Worm (Caenorhabditis elegans) whole organism, mixed stage, embryonic: ENCODE measurements around the gene nep-16.

Experiments used
- M03D4.4 ChIP-seq: sonication (generic microtip); optimal IDR thresholded peaks from 2 replicates; lab custom pipeline; 2017; ENCODE audit warnings: mild to moderate bottlenecking, missing genetic modification characterization, missing compliant biosample characterization
- bed-3 ChIP-seq: fragments of 200-800 bp; sonication (Bioruptor generic); optimal IDR thresholded peaks from 3 replicates; lab custom pipeline; 2018; ENCODE audit warnings: mild to moderate bottlenecking, missing genetic modification characterization, moderate library complexity, missing compliant biosample characterization
- blmp-1 ChIP-seq: fragments of 150-350 bp; optimal IDR thresholded peaks from 2 replicates; lab custom pipeline; 2014; ENCODE audit warnings: missing biosample characterization, missing genetic modification characterization
- ceh-39 ChIP-seq: fragments of 150-350 bp; optimal IDR thresholded peaks from 2 replicates; lab custom pipeline; 2014; ENCODE audit warnings: missing biosample characterization, missing genetic modification characterization
- ceh-43 ChIP-seq: fragments of 200-800 bp; sonication (Bioruptor generic); optimal IDR thresholded peaks from 2 replicates; lab custom pipeline; 2018; ENCODE audit warnings: mild to moderate bottlenecking, missing genetic modification characterization, moderate library complexity, missing compliant biosample characterization
- ceh-83 ChIP-seq: fragments of 200-800 bp; sonication (Bioruptor generic); optimal IDR thresholded peaks from 2 replicates; lab custom pipeline; 2018; ENCODE audit warnings: mild to moderate bottlenecking, missing genetic modification characterization, missing compliant biosample characterization
- ces-1 ChIP-seq: fragments of 150-350 bp; optimal IDR thresholded peaks from 2 replicates; lab custom pipeline; 2014; ENCODE audit warnings: missing biosample characterization, missing genetic modification reagents, missing genetic modification characterization
- cnd-1 ChIP-seq: fragments of 200-800 bp; sonication (Bioruptor generic); optimal IDR thresholded peaks from 2 replicates; lab custom pipeline; 2018; ENCODE audit warnings: mild to moderate bottlenecking, missing genetic modification characterization, missing compliant biosample characterization
- drap-1 ChIP-seq: fragments of 200-800 bp; sonication (Bioruptor generic); optimal IDR thresholded peaks from 3 replicates; lab custom pipeline; 2018; ENCODE audit warnings: mild to moderate bottlenecking, missing genetic modification characterization, missing compliant biosample characterization
- elt-1 ChIP-seq: sonication (generic microtip); optimal IDR thresholded peaks from 2 replicates; lab custom pipeline; 2017; ENCODE audit warnings: missing genetic modification characterization, mild to moderate bottlenecking, missing compliant biosample characterization, antibody characterized with exemption, moderate library complexity, borderline replicate concordance; ENCODE audit not compliant: insufficient read depth
- elt-3 ChIP-seq: fragments of 150-350 bp; optimal IDR thresholded peaks from 2 replicates; lab custom pipeline; 2014; ENCODE audit warnings: missing biosample characterization, missing genetic modification characterization
- flh-1 ChIP-seq: fragments of 200-800 bp; sonication (Bioruptor generic); optimal IDR thresholded peaks from 2 replicates; lab custom pipeline; 2018; ENCODE audit warnings: mild to moderate bottlenecking, missing genetic modification characterization, moderate library complexity, missing compliant biosample characterization
- ham-2 ChIP-seq: fragments of 200-800 bp; sonication (Bioruptor generic); optimal IDR thresholded peaks from 2 replicates; lab custom pipeline; 2018; ENCODE audit warnings: mild to moderate bottlenecking, missing genetic modification characterization, missing compliant biosample characterization
- hlh-1 ChIP-seq: fragments of 150-350 bp; optimal IDR thresholded peaks from 2 replicates; lab custom pipeline; 2014; ENCODE audit warnings: missing biosample characterization, missing genetic modification reagents, missing genetic modification characterization
- lin-13 ChIP-seq: fragments of 150-350 bp; optimal IDR thresholded peaks from 2 replicates; lab custom pipeline; 2014; ENCODE audit warnings: missing biosample characterization, missing genetic modification characterization
- lin-32 ChIP-seq: fragments of 200-800 bp; sonication (Bioruptor generic); optimal IDR thresholded peaks from 2 replicates; lab custom pipeline; 2018; ENCODE audit warnings: mild to moderate bottlenecking, missing genetic modification characterization, missing compliant biosample characterization
- lsy-2 ChIP-seq: fragments of 150-350 bp; optimal IDR thresholded peaks from 2 replicates; lab custom pipeline; 2014; ENCODE audit warnings: missing biosample characterization, missing genetic modification characterization
- mab-5 ChIP-seq: fragments of 150-350 bp; optimal IDR thresholded peaks from 2 replicates; lab custom pipeline; 2014; ENCODE audit warnings: missing biosample characterization, missing genetic modification characterization
- mep-1 ChIP-seq: fragments of 150-350 bp; optimal IDR thresholded peaks from 2 replicates; lab custom pipeline; 2017; ENCODE audit warnings: missing biosample characterization, missing genetic modification reagents, missing genetic modification characterization, inconsistent platforms
- mls-2 ChIP-seq: sonication (generic microtip); optimal IDR thresholded peaks from 2 replicates; lab custom pipeline; 2016; ENCODE audit warnings: mild to moderate bottlenecking, missing genetic modification characterization, moderate library complexity, missing compliant biosample characterization
- nhr-12 ChIP-seq: fragments of 150-350 bp; optimal IDR thresholded peaks from 2 replicates; lab custom pipeline; 2014; ENCODE audit warnings: missing biosample characterization, missing genetic modification characterization
- nhr-2 ChIP-seq: fragments of 150-350 bp; optimal IDR thresholded peaks from 2 replicates; lab custom pipeline; 2014; ENCODE audit warnings: missing biosample characterization, missing genetic modification characterization
- nhr-237 ChIP-seq: fragments of 150-350 bp; optimal IDR thresholded peaks from 2 replicates; lab custom pipeline; 2014; ENCODE audit warnings: missing biosample characterization, missing genetic modification characterization
- nhr-28 ChIP-seq: fragments of 150-350 bp; optimal IDR thresholded peaks from 2 replicates; lab custom pipeline; 2014; ENCODE audit warnings: missing biosample characterization, missing genetic modification characterization
- pha-4 ChIP-seq: fragments of 150-350 bp; optimal IDR thresholded peaks from 2 replicates; lab custom pipeline; 2018; ENCODE audit warnings: missing biosample characterization, missing genetic modification reagents, missing genetic modification characterization
- sem-2 ChIP-seq: fragments of 200-800 bp; sonication (Bioruptor generic); optimal IDR thresholded peaks from 2 replicates; lab custom pipeline; 2018; ENCODE audit warnings: mild to moderate bottlenecking, missing genetic modification characterization, missing compliant biosample characterization
- snpc-4 ChIP-seq: fragments of 150-350 bp; optimal IDR thresholded peaks from 2 replicates; lab custom pipeline; 2014; ENCODE audit warnings: missing biosample characterization, missing genetic modification characterization
- sptf-1 ChIP-seq: sonication (generic microtip); optimal IDR thresholded peaks from 2 replicates; lab custom pipeline; 2017; ENCODE audit warnings: mild to moderate bottlenecking, missing genetic modification characterization, moderate library complexity, missing compliant biosample characterization
- tbx-8 ChIP-seq: fragments of 200-800 bp; sonication (Bioruptor generic); optimal IDR thresholded peaks from 2 replicates; lab custom pipeline; 2018; ENCODE audit warnings: mild to moderate bottlenecking, missing genetic modification characterization, moderate library complexity, missing compliant biosample characterization
- unc-120 ChIP-seq: sonication (generic microtip); optimal IDR thresholded peaks from 2 replicates; lab custom pipeline; 2017; ENCODE audit warnings: missing genetic modification characterization, missing compliant biosample characterization; ENCODE audit not compliant: poor library complexity, severe bottlenecking
- unc-39 ChIP-seq: fragments of 150-350 bp; optimal IDR thresholded peaks from 2 replicates; lab custom pipeline; 2014; ENCODE audit warnings: missing biosample characterization, missing genetic modification characterization
- unc-62 ChIP-seq: fragments of 150-350 bp; optimal IDR thresholded peaks from 2 replicates; lab custom pipeline; 2014; ENCODE audit warnings: missing biosample characterization, missing genetic modification reagents, missing genetic modification characterization
- zip-8 ChIP-seq: fragments of 150-350 bp; optimal IDR thresholded peaks from 2 replicates; lab custom pipeline; 2014; ENCODE audit warnings: missing biosample characterization, missing genetic modification characterization

Gene nep-16

ce11 chrIV:7641758-7642157, at the start of gene nep-16:
Gene nep-16 (minus strand): TSS chrIV:7641858.
- TF ChIP-seq ham-2: no peak
- no peak for TF ChIP-seq lin-13 (tag; lab: Kevin White, UChicago)
- no peak for TF ChIP-seq elt-1 (tag; lab: Kevin White, UChicago)
- TF ChIP-seq M03D4.4: no peak
- TF ChIP-seq ceh-43 (GFP tag; lab: Kevin White, UChicago): no peak
- TF ChIP-seq pha-4 (tag; lab: Kevin White, UChicago): no peak

- TF ChIP-seq elt-1 (tag; lab: Kevin White, UChicago): no peak
- TF ChIP-seq M03D4.4: no peak
- TF ChIP-seq flh-1 (GFP tag; lab: Kevin White, UChicago): no peak
- no peak for TF ChIP-seq hlh-1 (tag; lab: Kevin White, UChicago)
- no peak for TF ChIP-seq mls-2 (tag; lab: Kevin White, UChicago)
- no peak for TF ChIP-seq unc-62 (GFP tag; lab: Kevin White, UChicago)
- no peak for TF ChIP-seq pha-4 (tag; lab: Kevin White, UChicago)
- TF ChIP-seq ham-2: no peak
- TF ChIP-seq nhr-12 (tag; lab: Kevin White, UChicago): no peak
- no peak for TF ChIP-seq ceh-83
- no peak for TF ChIP-seq mab-5 (tag; lab: Kevin White, UChicago)
- no peak for TF ChIP-seq unc-120
- TF ChIP-seq nhr-28 (tag; lab: Kevin White, UChicago): no peak
- no peak for TF ChIP-seq elt-3 (tag; lab: Kevin White, UChicago)
- no peak for TF ChIP-seq lin-13 (tag; lab: Kevin White, UChicago)
- no peak for TF ChIP-seq nhr-2
- no peak for TF ChIP-seq bed-3 (GFP tag; lab: Kevin White, UChicago)
- no peak for TF ChIP-seq nhr-237 (tag; lab: Kevin White, UChicago)
- no peak for TF ChIP-seq lsy-2 (tag; lab: Kevin White, UChicago)
Observed at ce11 chrIV:7689326-7689725, 47.7 kb upstream of the nep-16 start.

ce11 chrIV:7679120-7679519, 37.5 kb upstream of the nep-16 start:
- TF ChIP-seq drap-1 (GFP tag; lab: Kevin White, UChicago) (no peak), ceh-83 (no peak), nhr-12 (tag; lab: Kevin White, UChicago) (no peak), lsy-2 (tag; lab: Kevin White, UChicago) (no peak), hlh-1 (tag; lab: Kevin White, UChicago) (no peak), mep-1 (tag; lab: Kevin White, UChicago) (no peak), elt-1 (tag; lab: Kevin White, UChicago) (no peak), nhr-28 (tag; lab: Kevin White, UChicago) (no peak), unc-39 (no peak), zip-8 (tag; lab: Kevin White, UChicago) (no peak), M03D4.4 (no peak), ceh-43 (GFP tag; lab: Kevin White, UChicago) (no peak), sem-2 (GFP tag; lab: Kevin White, UChicago) (no peak), flh-1 (GFP tag; lab: Kevin White, UChicago) (no peak)

- TF ChIP-seq mls-2 (tag; lab: Kevin White, UChicago) (no peak), hlh-1 (tag; lab: Kevin White, UChicago) (no peak), ceh-39 (tag; lab: Kevin White, UChicago) (no peak), lin-13 (tag; lab: Kevin White, UChicago) (no peak), flh-1 (GFP tag; lab: Kevin White, UChicago) (no peak), ham-2 (no peak), mep-1 (tag; lab: Kevin White, UChicago) (no peak), blmp-1 (tag; lab: Kevin White, UChicago) (no peak), drap-1 (GFP tag; lab: Kevin White, UChicago) (no peak), nhr-28 (tag; lab: Kevin White, UChicago) (no peak), snpc-4 (tag; lab: Kevin White, UChicago) (no peak), unc-39 (no peak), ces-1 (GFP tag; lab: Kevin White, UChicago) (no peak)
Observed at ce11 chrIV:7674874-7675273, 33.2 kb upstream of the nep-16 start, which contains the start of gene itr-1. Gene itr-1 (plus strand): TSS chrIV:7675174.

ce11 chrIV:7672872-7673271, 31.2 kb upstream of the nep-16 start, which contains the start of gene C08G9.2:
Gene C08G9.2 (minus strand): TSS chrIV:7672972.
- TF ChIP-seq ces-1 (GFP tag; lab: Kevin White, UChicago): no peak
- no peak for TF ChIP-seq snpc-4 (tag; lab: Kevin White, UChicago)
- TF ChIP-seq unc-62 (GFP tag; lab: Kevin White, UChicago): no peak
- TF ChIP-seq nhr-28 (tag; lab: Kevin White, UChicago): no peak
- no peak for TF ChIP-seq zip-8 (tag; lab: Kevin White, UChicago)
- TF ChIP-seq tbx-8 (GFP tag; lab: Kevin White, UChicago): no peak
- no peak for TF ChIP-seq lsy-2 (tag; lab: Kevin White, UChicago)
- TF ChIP-seq blmp-1 (tag; lab: Kevin White, UChicago): no peak
- TF ChIP-seq elt-1 (tag; lab: Kevin White, UChicago): no peak
- no peak for TF ChIP-seq nhr-2
- TF ChIP-seq drap-1 (GFP tag; lab: Kevin White, UChicago): no peak
- no peak for TF ChIP-seq unc-39
- TF ChIP-seq sptf-1 (tag; lab: Kevin White, UChicago): no peak
- TF ChIP-seq mep-1 (tag; lab: Kevin White, UChicago): no peak
- TF ChIP-seq cnd-1 (tag; lab: Kevin White, UChicago): no peak
- TF ChIP-seq lin-32 (GFP tag; lab: Kevin White, UChicago): no peak
- no peak for TF ChIP-seq elt-3 (tag; lab: Kevin White, UChicago)
- TF ChIP-seq ceh-39 (tag; lab: Kevin White, UChicago): no peak
- no peak for TF ChIP-seq nhr-12 (tag; lab: Kevin White, UChicago)
- no peak for TF ChIP-seq mab-5 (tag; lab: Kevin White, UChicago)
